Worm (Caenorhabditis elegans) whole organism, late embryonic: ENCODE results near the gene F42G8.8.

ENCODE experiments used
- ceh-30 ChIP-seq: fragments of 150-350 bp; optimal IDR thresholded peaks from 2 replicates; lab custom pipeline; 2014; ENCODE audit warnings: missing biosample characterization, missing genetic modification characterization
- hlh-6 ChIP-seq: sonication (generic microtip); optimal IDR thresholded peaks from 2 replicates; lab custom pipeline; 2016; ENCODE audit warnings: missing genotype, missing genetic modification characterization, missing compliant biosample characterization
- odd-2 ChIP-seq: sonication (generic microtip); optimal IDR thresholded peaks from 2 replicates; lab custom pipeline; 2017; ENCODE audit warnings: antibody characterized with exemption, mild to moderate bottlenecking, missing genetic modification characterization, missing compliant biosample characterization
- pag-3 ChIP-seq: sonication (generic microtip); optimal IDR thresholded peaks from 2 replicates; lab custom pipeline; 2016; ENCODE audit warnings: missing compliant biosample characterization, missing genetic modification characterization, borderline replicate concordance

- TF ChIP-seq odd-2 (tag; lab: Kevin White, UChicago): no peak
- TF ChIP-seq hlh-6 (tag; lab: Kevin White, UChicago): no peak
- no peak for TF ChIP-seq ceh-30 (tag; lab: Kevin White, UChicago)
- TF ChIP-seq pag-3 (tag; lab: Kevin White, UChicago): no peak
Observed at ce11 chrIV:8152688-8153087, 33.8 kb downstream of the F42G8.8 start.
